Fruit fly (Drosophila melanogaster) whole organism, embryonic: ENCODE data around the gene CG9933.

Source experiments
- Atf6 ChIP-seq: fragments of 200-800 bp; sonication (Bioruptor generic); IDR thresholded peaks from 2 replicates; pipeline ENCODE4 v1.3.6; 2022; ENCODE audit warnings: missing biosample characterization, missing genetic modification characterization
- B-H1 ChIP-seq: fragments of 200-800 bp; sonication (Bioruptor generic); IDR thresholded peaks from 3 replicates; pipeline ENCODE4 v1.3.6; 2022; ENCODE audit warnings: missing biosample characterization, missing genetic modification characterization
- BEAF-32 ChIP-seq: fragments of 200-800 bp; sonication (Bioruptor generic); optimal IDR thresholded peaks from 3 replicates; lab custom pipeline; 2017; ENCODE audit warnings: missing biosample characterization, missing genetic modification characterization, mild to moderate bottlenecking, moderate library complexity, missing genetic modification reagents
- CG1024 ChIP-seq: fragments of 200-800 bp; sonication (Bioruptor generic); IDR thresholded peaks from 2 replicates; pipeline ENCODE4 v1.3.6; 2022; ENCODE audit warnings: missing biosample characterization, missing genetic modification characterization
- CG11093 ChIP-seq: fragments of 200-800 bp; sonication (Bioruptor generic); IDR thresholded peaks from 3 replicates; pipeline ENCODE4 v1.3.6; 2022; ENCODE audit warnings: missing biosample characterization, missing genetic modification characterization
- CG11247 ChIP-seq: fragments of 200-800 bp; sonication (Bioruptor generic); IDR thresholded peaks from 2 replicates; pipeline ENCODE4 v1.3.6; 2022; ENCODE audit warnings: missing biosample characterization, missing genetic modification characterization
- CG11696 ChIP-seq: fragments of 200-800 bp; sonication (Bioruptor generic); IDR thresholded peaks from 2 replicates; pipeline ENCODE4 v1.3.6; 2022; ENCODE audit warnings: missing biosample characterization, missing genetic modification characterization
- CG12071 ChIP-seq: fragments of 200-800 bp; sonication (Bioruptor generic); optimal IDR thresholded peaks from 3 replicates; lab custom pipeline; 2018; ENCODE audit warnings: missing biosample characterization, mild to moderate bottlenecking, missing genetic modification characterization
- CG12299 ChIP-seq: fragments of 200-800 bp; sonication (Bioruptor generic); optimal IDR thresholded peaks from 2 replicates; lab custom pipeline; 2018; ENCODE audit warnings: missing biosample characterization, mild to moderate bottlenecking, missing genetic modification characterization
- CG12391 ChIP-seq: fragments of 200-800 bp; sonication (Bioruptor generic); optimal IDR thresholded peaks from 3 replicates; lab custom pipeline; 2018; ENCODE audit warnings: missing biosample characterization, mild to moderate bottlenecking, missing genetic modification characterization, moderate library complexity
- CG13296 ChIP-seq: fragments of 200-800 bp; sonication (Bioruptor generic); optimal IDR thresholded peaks from 3 replicates; lab custom pipeline; 2018; ENCODE audit warnings: missing biosample characterization, mild to moderate bottlenecking, missing genetic modification characterization
- CG13424 ChIP-seq: fragments of 200-800 bp; sonication (Bioruptor generic); optimal IDR thresholded peaks from 2 replicates; lab custom pipeline; 2019; ENCODE audit warnings: missing biosample characterization, mild to moderate bottlenecking, missing genetic modification characterization, moderate library complexity
- CG13894 ChIP-seq: fragments of 200-800 bp; sonication (Bioruptor generic); optimal IDR thresholded peaks from 3 replicates; lab custom pipeline; 2018; ENCODE audit warnings: missing biosample characterization, mild to moderate bottlenecking, missing genetic modification characterization, moderate library complexity
- CG15269 ChIP-seq: fragments of 200-800 bp; sonication (Bioruptor generic); optimal IDR thresholded peaks from 2 replicates; lab custom pipeline; 2018; ENCODE audit warnings: missing biosample characterization, mild to moderate bottlenecking, missing genetic modification characterization, moderate library complexity
- CG18262 ChIP-seq: fragments of 200-800 bp; optimal IDR thresholded peaks from 3 replicates; lab custom pipeline; 2019; ENCODE audit warnings: missing biosample characterization, mild to moderate bottlenecking, missing genetic modification characterization, moderate library complexity
- CG18599 ChIP-seq: fragments of 200-800 bp; sonication (Bioruptor generic); optimal IDR thresholded peaks from 3 replicates; lab custom pipeline; 2017; ENCODE audit warnings: missing biosample characterization, missing genetic modification characterization, mild to moderate bottlenecking, moderate library complexity, missing genetic modification reagents
- CG2889 ChIP-seq: fragments of 200-800 bp; sonication (Bioruptor generic); IDR thresholded peaks from 3 replicates; pipeline ENCODE4 v1.3.6; 2022; ENCODE audit warnings: missing biosample characterization, missing genetic modification characterization
- CG4707 ChIP-seq: fragments of 200-800 bp; sonication (Bioruptor generic); optimal IDR thresholded peaks from 2 replicates; lab custom pipeline; 2018; ENCODE audit warnings: missing biosample characterization, mild to moderate bottlenecking, missing genetic modification characterization, moderate library complexity
- CG4854 ChIP-seq: fragments of 200-800 bp; sonication (Bioruptor generic); optimal IDR thresholded peaks from 2 replicates; lab custom pipeline; 2016; ENCODE audit warnings: missing biosample characterization, missing genetic modification characterization, inconsistent platforms
- CG5953 ChIP-seq: fragments of 200-800 bp; sonication (Bioruptor generic); IDR thresholded peaks from 2 replicates; pipeline ENCODE4 v1.3.6; 2022; ENCODE audit warnings: missing biosample characterization, missing genetic modification characterization
- CG6272 ChIP-seq: fragments of 200-800 bp; sonication (Bioruptor generic); IDR thresholded peaks from 2 replicates; pipeline ENCODE4 v1.3.6; 2022; ENCODE audit warnings: missing biosample characterization, missing genetic modification characterization
- CG7839 ChIP-seq: fragments of 200-800 bp; sonication (Bioruptor generic); optimal IDR thresholded peaks from 3 replicates; lab custom pipeline; 2018; ENCODE audit warnings: missing biosample characterization, mild to moderate bottlenecking, missing genetic modification characterization, moderate library complexity
- CkIIα-i1 ChIP-seq: fragments of 200-800 bp; sonication (Bioruptor generic); IDR thresholded peaks from 2 replicates; pipeline ENCODE4 v1.3.6; 2022; ENCODE audit warnings: missing biosample characterization, missing genetic modification characterization
- Fer2 ChIP-seq: fragments of 200-800 bp; sonication (Bioruptor generic); optimal IDR thresholded peaks from 2 replicates; lab custom pipeline; 2018; ENCODE audit warnings: missing biosample characterization, mild to moderate bottlenecking, missing genetic modification characterization, moderate library complexity
- H2.0 ChIP-seq: fragments of 200-800 bp; sonication (Bioruptor generic); IDR thresholded peaks from 2 replicates; pipeline ENCODE4 v1.3.6; 2022; ENCODE audit warnings: missing biosample characterization, missing genetic modification characterization
- MBD-R2 ChIP-seq: fragments of 200-800 bp; sonication (Bioruptor generic); IDR thresholded peaks from 2 replicates; pipeline ENCODE4 v1.3.6; 2022; ENCODE audit warnings: missing biosample characterization, missing genetic modification characterization
- MESR4 ChIP-seq: fragments of 200-800 bp; sonication (Bioruptor generic); optimal IDR thresholded peaks from 2 replicates; lab custom pipeline; 2018; ENCODE audit warnings: missing biosample characterization, mild to moderate bottlenecking, missing genetic modification characterization, moderate library complexity
- MTF-1 ChIP-seq: fragments of 200-800 bp; sonication (Bioruptor generic); optimal IDR thresholded peaks from 2 replicates; lab custom pipeline; 2018; ENCODE audit warnings: missing biosample characterization, mild to moderate bottlenecking, missing genetic modification characterization, borderline replicate concordance
- NC2α ChIP-seq: fragments of 200-800 bp; sonication (Bioruptor generic); optimal IDR thresholded peaks from 2 replicates; lab custom pipeline; 2016; ENCODE audit warnings: missing biosample characterization, missing genetic modification characterization
- NFAT ChIP-seq: fragments of 200-800 bp; sonication (Bioruptor generic); IDR thresholded peaks from 2 replicates; pipeline ENCODE4 v1.3.6; 2022; ENCODE audit warnings: missing biosample characterization, missing genetic modification characterization
- Poxn ChIP-seq: fragments of 200-800 bp; sonication (Bioruptor generic); IDR thresholded peaks from 2 replicates; pipeline ENCODE4 v1.3.6; 2022; ENCODE audit warnings: missing biosample characterization, missing genetic modification characterization
- Sox102F ChIP-seq: fragments of 200-800 bp; sonication (Bioruptor generic); optimal IDR thresholded peaks from 2 replicates; lab custom pipeline; 2018; ENCODE audit warnings: missing biosample characterization, mild to moderate bottlenecking, missing genetic modification characterization, moderate library complexity
- Sry-δ ChIP-seq: fragments of 200-800 bp; sonication (Bioruptor generic); optimal IDR thresholded peaks from 2 replicates; lab custom pipeline; 2016; ENCODE audit warnings: missing biosample characterization, missing genetic modification characterization
- Ssrp ChIP-seq: fragments of 200-800 bp; sonication (Bioruptor generic); optimal IDR thresholded peaks from 2 replicates; lab custom pipeline; 2018; ENCODE audit warnings: missing biosample characterization, mild to moderate bottlenecking, missing genetic modification characterization, moderate library complexity
- Taf1 ChIP-seq: fragments of 200-800 bp; sonication (Bioruptor generic); IDR thresholded peaks from 2 replicates; pipeline ENCODE4 v1.3.6; 2022; ENCODE audit warnings: missing biosample characterization, missing genetic modification characterization
- Tbp ChIP-seq: fragments of >200 bp; optimal IDR thresholded peaks from 2 replicates; lab custom pipeline; 2018; ENCODE audit warnings: missing biosample characterization, missing genetic modification characterization
- Xbp1 ChIP-seq: fragments of 200-800 bp; sonication (Bioruptor generic); optimal IDR thresholded peaks from 3 replicates; lab custom pipeline; 2016; ENCODE audit warnings: missing biosample characterization, mild to moderate bottlenecking, missing genetic modification characterization
- ab ChIP-seq: fragments of 200-800 bp; sonication (Bioruptor generic); optimal IDR thresholded peaks from 2 replicates; lab custom pipeline; 2016; ENCODE audit warnings: missing biosample characterization, missing genetic modification characterization
- bcd ChIP-seq: fragments of 200-800 bp; sonication (Bioruptor generic); optimal IDR thresholded peaks from 2 replicates; lab custom pipeline; 2017; ENCODE audit warnings: missing biosample characterization, mild to moderate bottlenecking, missing genetic modification characterization
- bowl ChIP-seq: fragments of 200-800 bp; sonication (Bioruptor generic); IDR thresholded peaks from 2 replicates; pipeline ENCODE4 v1.3.6; 2022; ENCODE audit warnings: missing biosample characterization, missing genetic modification characterization
- cas ChIP-seq: fragments of 200-800 bp; sonication (Bioruptor generic); IDR thresholded peaks from 2 replicates; pipeline ENCODE4 v1.3.6; 2022; ENCODE audit warnings: missing biosample characterization, missing genetic modification characterization
- crc ChIP-seq: fragments of 200-800 bp; sonication (Bioruptor generic); optimal IDR thresholded peaks from 2 replicates; lab custom pipeline; 2016; ENCODE audit warnings: missing biosample characterization, missing genetic modification characterization
- dmrt11E ChIP-seq: fragments of 200-800 bp; sonication (Bioruptor generic); optimal IDR thresholded peaks from 3 replicates; lab custom pipeline; 2018; ENCODE audit warnings: missing biosample characterization, mild to moderate bottlenecking, missing genetic modification characterization, moderate library complexity
- gt ChIP-seq: fragments of 200-800 bp; sonication (Bioruptor generic); IDR thresholded peaks from 2 replicates; pipeline ENCODE4 v1.3.6; 2022; ENCODE audit warnings: missing biosample characterization, missing genetic modification characterization
- ken ChIP-seq: fragments of 200-800 bp; sonication (Bioruptor generic); IDR thresholded peaks from 3 replicates; pipeline ENCODE4 v1.3.6; 2022; ENCODE audit warnings: missing biosample characterization, missing genetic modification characterization
- lov ChIP-seq, 2 experiments: fragments of 200-800 bp in 1 of 2; fragments of >200 bp in 1 of 2; sonication (Bioruptor generic) in 1 of 2; IDR thresholded peaks in 1 of 2; optimal IDR thresholded peaks in 1 of 2; 2 replicates in 1 of 2; 3 replicates in 1 of 2; pipeline versions ENCODE4 v1.3.6 to Lab custom; 2017 to 2022; ENCODE audit warnings: missing biosample characterization in 1 of 2, missing genetic modification characterization in 1 of 2
- mam ChIP-seq: fragments of 200-800 bp; sonication (Bioruptor generic); optimal IDR thresholded peaks from 3 replicates; lab custom pipeline; 2016; ENCODE audit warnings: missing biosample characterization, missing genetic modification characterization
- phol ChIP-seq: fragments of 200-800 bp; sonication (Bioruptor generic); optimal IDR thresholded peaks from 3 replicates; lab custom pipeline; 2018; ENCODE audit warnings: missing biosample characterization, mild to moderate bottlenecking, missing genetic modification characterization, moderate library complexity
- ssp ChIP-seq: fragments of 200-800 bp; sonication (Bioruptor generic); IDR thresholded peaks from 2 replicates; pipeline ENCODE4 v1.3.6; 2022; ENCODE audit warnings: missing biosample characterization, missing genetic modification characterization
- trh ChIP-seq: fragments of 200-800 bp; sonication (Bioruptor generic); optimal IDR thresholded peaks from 2 replicates; lab custom pipeline; 2016; ENCODE audit warnings: missing biosample characterization, missing genetic modification characterization
- wek ChIP-seq: fragments of 200-800 bp; sonication (Bioruptor generic); optimal IDR thresholded peaks from 3 replicates; lab custom pipeline; 2018; ENCODE audit warnings: missing biosample characterization, mild to moderate bottlenecking, missing genetic modification characterization, moderate library complexity

CG9933 gene

DNA sequence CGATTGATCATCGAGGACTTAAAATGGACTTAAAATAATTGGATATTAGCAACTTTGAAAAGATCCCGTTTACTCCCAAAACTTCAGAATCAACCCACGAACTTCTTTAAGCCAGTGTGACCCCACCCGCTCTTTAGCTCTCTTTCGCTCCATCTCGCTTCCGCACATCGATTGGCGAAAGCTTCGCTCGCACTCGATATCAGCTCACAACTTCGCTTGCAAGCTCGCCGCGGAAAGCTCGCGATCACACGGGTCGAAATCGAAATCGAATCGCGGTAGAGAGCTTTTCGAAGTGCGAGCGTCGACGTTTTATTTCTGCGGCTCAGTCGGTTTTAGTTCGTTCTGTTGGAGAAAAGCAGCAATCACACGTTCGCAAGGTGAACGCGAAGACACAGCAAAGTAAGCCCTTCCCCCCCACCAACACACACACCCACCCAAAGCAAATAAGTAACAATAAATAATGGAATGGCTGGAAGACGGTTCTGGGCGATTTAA lies 47.0 kb downstream of the CG9933 start, which contains the start of gene Vha68-2 (continued):
- TF ChIP-seq MTF-1 (GFP tag; lab: Kevin White, UChicago) (no peak), bowl (GFP tag; lab: Robert Waterston, UW) (no peak), CG2889 (GFP tag; lab: Robert Waterston, UW) (no peak), CG15269 (tag; lab: Kevin White, UChicago) (peak; percentile 65), mam (peak; percentile 59), dmrt11E (tag; lab: Kevin White, UChicago) (no peak), CkIIα-i1 (no peak), CG6272 (GFP tag; lab: Robert Waterston, UW) (no peak), MESR4 (GFP tag; lab: Kevin White, UChicago) (peak; percentile 18), cas (GFP tag; lab: Robert Waterston, UW) (no peak), CG13296 (GFP tag; lab: Kevin White, UChicago) (peak; percentile 41), H2.0 (peak; percentile 56), CG11247 (GFP tag; lab: Robert Waterston, UW) (peak; percentile 76; the same call in 1 of the 2 replicates), BEAF-32 (peak; percentile 57), wek (GFP tag; lab: Kevin White, UChicago) (peak; percentile 63), CG5953 (GFP tag; lab: Robert Waterston, UW) (no peak), CG12071 (GFP tag; lab: Kevin White, UChicago) (peak; percentile 25), crc (peak; percentile 23), Fer2 (no peak), bcd (no peak), trh (GFP tag; lab: Kevin White, UChicago) (peak; percentile 3), Sox102F (GFP tag; lab: Kevin White, UChicago) (peak; percentile 28), phol (tag; lab: Kevin White, UChicago) (no peak), CG1024 (GFP tag; lab: Robert Waterston, UW) (no peak), Tbp (GFP tag; lab: Kevin White, UChicago) (no peak), CG12299 (tag; lab: Kevin White, UChicago) (peak; percentile 64), NFAT (0 out of 2 replicates have a peak, but pooled peaks have one; percentile 34), CG7839 (tag; lab: Kevin White, UChicago) (no peak), B-H1 (GFP tag; lab: Robert Waterston, UW) (no peak), CG13894 (tag; lab: Kevin White, UChicago) (peak; percentile 15), lov (optimal IDR thresholded peaks at IDR 0.05; lab: Kevin White, UChicago) (no peak), lov (GFP tag; IDR thresholded peaks at IDR 0.05; lab: Robert Waterston, UW) (no peak), CG11093 (GFP tag; lab: Robert Waterston, UW) (no peak), Xbp1 (GFP tag; lab: Kevin White, UChicago) (peak; percentile 52), ssp (peak; percentile 44; the same call in 1 of the 2 replicates), NC2α (GFP tag; lab: Kevin White, UChicago) (peak; percentile 10), CG4707 (peak; percentile 73), Taf1 (GFP tag; lab: Robert Waterston, UW) (no peak), Atf6 (GFP tag; lab: Robert Waterston, UW) (no peak), Sry-δ (GFP tag; lab: Kevin White, UChicago) (peak; percentile 31), CG11696 (no peak), ken (GFP tag; lab: Robert Waterston, UW) (peak; percentile 47; the same call in 1 of the 3 replicates), Ssrp (tag; lab: Kevin White, UChicago) (no peak), gt (GFP tag; lab: Robert Waterston, UW) (no peak), Poxn (GFP tag; lab: Robert Waterston, UW) (no peak), CG18262 (tag; lab: Kevin White, UChicago) (no peak), CG18599 (GFP tag; lab: Kevin White, UChicago) (no peak), CG12391 (tag; lab: Kevin White, UChicago) (peak; percentile 67), ab (no peak), CG4854 (GFP tag; lab: Kevin White, UChicago) (no peak), MBD-R2 (peak; percentile 64), CG13424 (tag; lab: Kevin White, UChicago) (peak; percentile 55)
